Fruit fly (Drosophila melanogaster) whole organism, embryonic: ENCODE data around the gene Cks85A.
A peak's percentile ranks its signal among the peaks of the same experiment; 100 is the strongest.

Source experiments
- B-H1 ChIP-seq: fragments of 200-800 bp; sonication (Bioruptor generic); IDR thresholded peaks from 3 replicates; pipeline ENCODE4 v1.3.6; 2022; ENCODE audit warnings: missing biosample characterization, missing genetic modification characterization
- CG10565 ChIP-seq: fragments of 200-800 bp; sonication (Bioruptor generic); optimal IDR thresholded peaks from 3 replicates; lab custom pipeline; 2016; ENCODE audit warnings: missing biosample characterization, mild to moderate bottlenecking, missing genetic modification characterization
- CG11456 ChIP-seq: fragments of 200-800 bp; sonication (Bioruptor generic); IDR thresholded peaks from 3 replicates; pipeline ENCODE4 v1.3.6; 2022; ENCODE audit warnings: missing biosample characterization, missing genetic modification characterization
- CG11695 ChIP-seq: fragments of 200-800 bp; sonication (Bioruptor generic); IDR thresholded peaks from 3 replicates; pipeline ENCODE4 v1.3.6; 2022; ENCODE audit warnings: missing biosample characterization, missing genetic modification characterization
- CG1602 ChIP-seq: fragments of 200-800 bp; sonication (Bioruptor generic); optimal IDR thresholded peaks from 3 replicates; lab custom pipeline; 2016; ENCODE audit warnings: missing biosample characterization, missing genetic modification characterization
- CG2116 ChIP-seq: fragments of 200-800 bp; sonication (Bioruptor generic); optimal IDR thresholded peaks from 3 replicates; lab custom pipeline; 2018; ENCODE audit warnings: missing biosample characterization, mild to moderate bottlenecking, missing genetic modification characterization
- CG2889 ChIP-seq: fragments of 200-800 bp; sonication (Bioruptor generic); IDR thresholded peaks from 3 replicates; pipeline ENCODE4 v1.3.6; 2022; ENCODE audit warnings: missing biosample characterization, missing genetic modification characterization
- CG30020 ChIP-seq: fragments of 200-800 bp; optimal IDR thresholded peaks from 2 replicates; lab custom pipeline; 2019; ENCODE audit warnings: missing biosample characterization, mild to moderate bottlenecking, missing genetic modification characterization, moderate library complexity
- CG3065 ChIP-seq: fragments of 200-800 bp; sonication (Bioruptor generic); optimal IDR thresholded peaks from 2 replicates; lab custom pipeline; 2016; ENCODE audit warnings: missing biosample characterization, missing genetic modification characterization
- CG31388 ChIP-seq: fragments of 200-800 bp; sonication (Bioruptor generic); optimal IDR thresholded peaks from 2 replicates; lab custom pipeline; 2016; ENCODE audit warnings: missing biosample characterization, missing genetic modification characterization
- CG33213 ChIP-seq: fragments of 200-800 bp; sonication (Bioruptor generic); optimal IDR thresholded peaks from 3 replicates; lab custom pipeline; 2016; ENCODE audit warnings: missing biosample characterization, missing genetic modification characterization
- CG33557 ChIP-seq: fragments of 200-800 bp; sonication (Bioruptor generic); optimal IDR thresholded peaks from 2 replicates; lab custom pipeline; 2019; ENCODE audit warnings: missing biosample characterization, mild to moderate bottlenecking, missing genetic modification characterization, moderate library complexity
- CG3726 ChIP-seq: fragments of 200-800 bp; sonication (Bioruptor generic); IDR thresholded peaks from 3 replicates; pipeline ENCODE4, ENCODE4 v1.3.6; 2022; ENCODE audit warnings: missing biosample characterization, missing genetic modification characterization
- CG3838 ChIP-seq: fragments of 200-800 bp; sonication (Bioruptor generic); optimal IDR thresholded peaks from 3 replicates; lab custom pipeline; 2016; ENCODE audit warnings: missing biosample characterization, missing genetic modification characterization
- CG3847 ChIP-seq: fragments of 200-800 bp; sonication (Bioruptor generic); IDR thresholded peaks from 2 replicates; pipeline ENCODE4 v1.3.6; 2022; ENCODE audit warnings: missing biosample characterization, missing genetic modification characterization
- CG3995 ChIP-seq: fragments of 200-800 bp; sonication (Bioruptor generic); optimal IDR thresholded peaks from 3 replicates; lab custom pipeline; 2016; ENCODE audit warnings: missing biosample characterization, missing genetic modification characterization
- CG6854 ChIP-seq: fragments of 200-800 bp; sonication (Bioruptor generic); optimal IDR thresholded peaks from 3 replicates; lab custom pipeline; 2017; ENCODE audit warnings: missing biosample characterization, mild to moderate bottlenecking, missing genetic modification characterization
- CG7556 ChIP-seq: fragments of 200-800 bp; sonication (Bioruptor generic); optimal IDR thresholded peaks from 2 replicates; lab custom pipeline; 2017; ENCODE audit warnings: missing biosample characterization, mild to moderate bottlenecking, missing genetic modification characterization
- CG8359 ChIP-seq: fragments of 200-800 bp; sonication (Bioruptor generic); optimal IDR thresholded peaks from 2 replicates; lab custom pipeline; 2017; ENCODE audit warnings: missing biosample characterization, mild to moderate bottlenecking, missing genetic modification characterization, borderline replicate concordance
- CG8478 ChIP-seq: fragments of >200 bp; optimal IDR thresholded peaks from 2 replicates; lab custom pipeline; 2018
- CG9437 ChIP-seq: fragments of 200-800 bp; sonication (Bioruptor generic); optimal IDR thresholded peaks from 2 replicates; lab custom pipeline; 2018; ENCODE audit warnings: missing biosample characterization, mild to moderate bottlenecking, missing genetic modification characterization
- D ChIP-seq, 2 experiments: fragments of 200-800 bp in 1 of 2; fragments of >200 bp in 1 of 2; sonication (Bioruptor generic) in 1 of 2; optimal IDR thresholded peaks; 2 replicates in 1 of 2; 3 replicates in 1 of 2; lab custom pipeline; 2017; ENCODE audit warnings: mild to moderate bottlenecking in 1 of 2, missing biosample characterization in 1 of 2, missing genetic modification characterization in 1 of 2, missing genetic modification reagents in 1 of 2
- Dref ChIP-seq: fragments of 200-800 bp; sonication (Bioruptor generic); IDR thresholded peaks from 2 replicates; pipeline ENCODE4 v1.3.6; 2022; ENCODE audit warnings: missing biosample characterization, missing genetic modification characterization
- E2f1 ChIP-seq: fragments of 200-800 bp; sonication (Bioruptor generic); IDR thresholded peaks from 2 replicates; pipeline ENCODE4 v1.3.6; 2022; ENCODE audit warnings: missing biosample characterization, missing genetic modification characterization
- Ets97D ChIP-seq: fragments of 200-800 bp; sonication (Bioruptor generic); optimal IDR thresholded peaks from 3 replicates; lab custom pipeline; 2016; ENCODE audit warnings: missing biosample characterization, missing genetic modification characterization
- Meics ChIP-seq: fragments of 200-800 bp; sonication (Bioruptor generic); optimal IDR thresholded peaks from 2 replicates; lab custom pipeline; 2017; ENCODE audit warnings: missing biosample characterization, mild to moderate bottlenecking, missing genetic modification characterization
- Six4 ChIP-seq: fragments of 200-800 bp; sonication (Bioruptor generic); optimal IDR thresholded peaks from 2 replicates; lab custom pipeline; 2016; ENCODE audit warnings: missing biosample characterization, missing genetic modification characterization
- Stat92E ChIP-seq, 3 experiments: fragments of >200 bp in 2 of 3; fragments of 200-800 bp in 1 of 3; sonication (Bioruptor generic) in 1 of 3; optimal IDR thresholded peaks; 2 replicates each; lab custom pipeline; 2017 to 2019; ENCODE audit warnings: missing biosample characterization in 3 of 3, missing genetic modification characterization in 3 of 3, mild to moderate bottlenecking in 1 of 3, moderate library complexity in 1 of 3
- Taf1 ChIP-seq: fragments of 200-800 bp; sonication (Bioruptor generic); IDR thresholded peaks from 2 replicates; pipeline ENCODE4 v1.3.6; 2022; ENCODE audit warnings: missing biosample characterization, missing genetic modification characterization
- Usf ChIP-seq: fragments of 200-800 bp; sonication (Bioruptor generic); optimal IDR thresholded peaks from 2 replicates; lab custom pipeline; 2017; ENCODE audit warnings: missing genotype, missing biosample characterization, missing genetic modification characterization
- ap ChIP-seq: fragments of 200-800 bp; sonication (Bioruptor generic); IDR thresholded peaks from 2 replicates; pipeline ENCODE4 v1.3.6; 2022; ENCODE audit warnings: missing biosample characterization, missing genetic modification characterization
- cato ChIP-seq: fragments of 200-800 bp; sonication (Bioruptor generic); optimal IDR thresholded peaks from 2 replicates; lab custom pipeline; 2016; ENCODE audit warnings: missing biosample characterization, missing genetic modification characterization, borderline replicate concordance
- dan ChIP-seq: fragments of 200-800 bp; sonication (Bioruptor generic); IDR thresholded peaks from 2 replicates; pipeline ENCODE4 v1.3.6; 2022; ENCODE audit warnings: missing biosample characterization, missing genetic modification characterization
- dpn ChIP-seq, 2 experiments: fragments of 200-800 bp; sonication (Bioruptor generic); optimal IDR thresholded peaks; 3 replicates each; lab custom pipeline; 2016; ENCODE audit warnings: missing biosample characterization in 2 of 2, missing genetic modification characterization in 2 of 2
- ems ChIP-seq: fragments of 200-800 bp; sonication (Bioruptor generic); optimal IDR thresholded peaks from 3 replicates; lab custom pipeline; 2016; ENCODE audit warnings: missing biosample characterization, missing genetic modification characterization
- eve ChIP-seq, 2 experiments: fragments of >200 bp; optimal IDR thresholded peaks; 2 replicates each; lab custom pipeline; 2017; ENCODE audit warnings: missing biosample characterization in 2 of 2, missing genetic modification characterization in 2 of 2
- grn ChIP-seq: fragments of 200-800 bp; sonication (Bioruptor generic); optimal IDR thresholded peaks from 3 replicates; lab custom pipeline; 2017; ENCODE audit warnings: missing biosample characterization, missing genetic modification characterization
- hb ChIP-seq: fragments of 200-800 bp; sonication (Bioruptor generic); IDR thresholded peaks from 3 replicates; pipeline ENCODE4 v1.3.6; 2022; ENCODE audit warnings: missing biosample characterization, missing genetic modification characterization; ENCODE audit not compliant: partially characterized antibody
- hbn ChIP-seq: fragments of 200-800 bp; sonication (Bioruptor generic); IDR thresholded peaks from 2 replicates; pipeline ENCODE4 v1.3.6; 2022; ENCODE audit warnings: missing biosample characterization, missing genetic modification characterization; ENCODE audit not compliant: partially characterized antibody
- jigr1 ChIP-seq: fragments of 200-800 bp; sonication (Bioruptor generic); IDR thresholded peaks from 3 replicates; pipeline ENCODE4 v1.3.6; 2022; ENCODE audit warnings: missing biosample characterization, missing genetic modification characterization
- kah ChIP-seq: fragments of 200-800 bp; sonication (Bioruptor generic); optimal IDR thresholded peaks from 2 replicates; lab custom pipeline; 2018; ENCODE audit warnings: missing biosample characterization, mild to moderate bottlenecking, missing genetic modification characterization
- lov ChIP-seq, 2 experiments: fragments of 200-800 bp in 1 of 2; fragments of >200 bp in 1 of 2; sonication (Bioruptor generic) in 1 of 2; IDR thresholded peaks in 1 of 2; optimal IDR thresholded peaks in 1 of 2; 2 replicates in 1 of 2; 3 replicates in 1 of 2; pipeline versions ENCODE4 v1.3.6 to Lab custom; 2017 to 2022; ENCODE audit warnings: missing biosample characterization in 1 of 2, missing genetic modification characterization in 1 of 2
- pfk ChIP-seq: fragments of 200-800 bp; sonication (Bioruptor generic); optimal IDR thresholded peaks from 2 replicates; lab custom pipeline; 2018; ENCODE audit warnings: missing biosample characterization, mild to moderate bottlenecking, missing genetic modification characterization, moderate library complexity
- tna ChIP-seq: fragments of 200-800 bp; sonication (Bioruptor generic); IDR thresholded peaks from 2 replicates; pipeline ENCODE4 v1.3.6; 2022; ENCODE audit warnings: missing biosample characterization, missing genetic modification characterization; ENCODE audit not compliant: partially characterized antibody
- tx ChIP-seq: fragments of 200-800 bp; sonication (Bioruptor generic); optimal IDR thresholded peaks from 2 replicates; lab custom pipeline; 2016; ENCODE audit warnings: missing biosample characterization, missing genetic modification characterization
- unpg ChIP-seq: fragments of 200-800 bp; sonication (Bioruptor generic); optimal IDR thresholded peaks from 3 replicates; lab custom pipeline; 2018; ENCODE audit warnings: missing biosample characterization, mild to moderate bottlenecking, missing genetic modification characterization, moderate library complexity
- wdn ChIP-seq: fragments of 200-800 bp; sonication (Bioruptor generic); IDR thresholded peaks from 2 replicates; pipeline ENCODE4 v1.3.6; 2022; ENCODE audit warnings: missing biosample characterization, missing genetic modification characterization
- zfh1 ChIP-seq: fragments of 200-800 bp; sonication (Bioruptor generic); IDR thresholded peaks from 3 replicates; pipeline ENCODE4 v1.3.6; 2022; ENCODE audit warnings: missing biosample characterization, missing genetic modification characterization

Cks85A gene

dm6 chr3R:8747134-8747870 is 29.0 kb upstream of the Cks85A start, which contains the start of the genes CG9801 and Nasp (continued):
- peak in 1 of 3 experiments; percentile 63 for TF ChIP-seq Stat92E (GFP tag; optimal IDR thresholded peaks at IDR 0.05; lab: Kevin White, UChicago)
- no peak for TF ChIP-seq CG8359
- no peak for TF ChIP-seq lov (optimal IDR thresholded peaks at IDR 0.05; lab: Kevin White, UChicago)
- TF ChIP-seq lov (GFP tag; IDR thresholded peaks at IDR 0.05; lab: Robert Waterston, UW): no peak
- peak; percentile 81 for TF ChIP-seq CG33213
- TF ChIP-seq cato (GFP tag; lab: Kevin White, UChicago): no peak
- no peak for TF ChIP-seq ap (GFP tag; lab: Robert Waterston, UW)
- TF ChIP-seq E2f1: peak; percentile 42; the same call in 1 of the 2 replicates
- no peak for TF ChIP-seq CG1602 (GFP tag; lab: Kevin White, UChicago)
- peak; percentile 53 for TF ChIP-seq CG3838 (GFP tag; lab: Kevin White, UChicago)
- no peak for TF ChIP-seq CG11695 (GFP tag; lab: Robert Waterston, UW)
- peak; percentile 57 for TF ChIP-seq hbn (GFP tag; lab: Robert Waterston, UW)
- peak; percentile 13 for TF ChIP-seq ems (GFP tag; lab: Kevin White, UChicago)
- no peak for TF ChIP-seq CG31388 (GFP tag; lab: Kevin White, UChicago)
- no peak for TF ChIP-seq jigr1 (GFP tag; lab: Robert Waterston, UW)
- peak; percentile 83 for TF ChIP-seq CG2116 (GFP tag; lab: Kevin White, UChicago)
- peak; percentile 57 for TF ChIP-seq tna (GFP tag; lab: Robert Waterston, UW)
- TF ChIP-seq D (optimal IDR thresholded peaks at IDR 0.05; lab: Kevin White, UChicago): no peak
- TF ChIP-seq D (GFP tag; optimal IDR thresholded peaks at IDR 0.05; lab: Kevin White, UChicago): no peak
- no peak for TF ChIP-seq Taf1
- TF ChIP-seq CG2889 (GFP tag; lab: Robert Waterston, UW): no peak
- no peak for TF ChIP-seq pfk (GFP tag; lab: Kevin White, UChicago)
- peak; percentile 29; the same call in 1 of the 3 replicates for TF ChIP-seq zfh1 (GFP tag; lab: Robert Waterston, UW)
- TF ChIP-seq kah (GFP tag; lab: Kevin White, UChicago): peak; percentile 20
- TF ChIP-seq Six4 (GFP tag; lab: Kevin White, UChicago): no peak
- 0 out of 3 replicates have a peak, but pooled peaks have one; percentile 13 for TF ChIP-seq CG11456 (GFP tag; lab: Robert Waterston, UW)
- TF ChIP-seq eve (GFP tag; optimal IDR thresholded peaks at IDR 0.05; lab: Kevin White, UChicago): peak in 1 of 2 experiments; percentile 26
- TF ChIP-seq CG33557: no peak
- TF ChIP-seq unpg (GFP tag; lab: Kevin White, UChicago): no peak
- TF ChIP-seq dpn (GFP tag; optimal IDR thresholded peaks at IDR 0.05; lab: Kevin White, UChicago): peak; percentile 29 to 33
- peak; percentile 90 for TF ChIP-seq Dref (GFP tag; lab: Robert Waterston, UW)
- no peak for TF ChIP-seq CG8478 (lab: Kevin White, UChicago)
- TF ChIP-seq CG10565 (GFP tag; lab: Kevin White, UChicago): no peak
- peak; percentile 63; the same call in 2 of the 3 replicates for TF ChIP-seq hb (GFP tag; lab: Robert Waterston, UW)
- peak; percentile 67 for TF ChIP-seq CG3995 (GFP tag; lab: Kevin White, UChicago)
- no peak for TF ChIP-seq B-H1 (GFP tag; lab: Robert Waterston, UW)
- TF ChIP-seq CG3065 (GFP tag; lab: Kevin White, UChicago): no peak
- TF ChIP-seq CG3726: 0 out of 3 replicates have a peak, but pooled peaks have one; percentile 9
- no peak for TF ChIP-seq CG9437 (GFP tag; lab: Kevin White, UChicago)
- peak; percentile 69 for TF ChIP-seq CG3847 (GFP tag; lab: Robert Waterston, UW)
- no peak for TF ChIP-seq dan (GFP tag; lab: Robert Waterston, UW)
- no peak for TF ChIP-seq Usf (GFP tag; lab: Kevin White, UChicago)
- TF ChIP-seq CG7556: no peak
- TF ChIP-seq tx (GFP tag; lab: Kevin White, UChicago): peak; percentile 15
- no peak for TF ChIP-seq CG6854 (GFP tag; lab: Kevin White, UChicago)
- TF ChIP-seq Meics (GFP tag; lab: Kevin White, UChicago): no peak
- peak; percentile 38; the same call in 1 of the 2 replicates for TF ChIP-seq wdn
- TF ChIP-seq CG30020 (tag; lab: Kevin White, UChicago): peak; percentile 35
- peak; percentile 95 for TF ChIP-seq Ets97D
- no peak for TF ChIP-seq grn (GFP tag; lab: Kevin White, UChicago)
